Fruit fly (Drosophila melanogaster): ENCODE results near the gene ATPsyngamma.
A peak's percentile ranks its signal among the peaks of the same experiment; 100 is the strongest.

Gene ATPsyngamma

dm6 chr3R:29786016-29786996 is 37.3 kb upstream of the ATPsyngamma start:
- peak; percentile 37 for TF ChIP-seq CG14711 (tag; optimal IDR thresholded peaks at IDR 0.05)
- peak; percentile 87 for TF ChIP-seq kay (GFP tag; ENCODE audit: borderline replicate concordance)
- TF ChIP-seq CG12768 (GFP tag; optimal IDR thresholded peaks at IDR 0.05) = no peak
- TF ChIP-seq tj (GFP tag; optimal IDR thresholded peaks at IDR 0.05) = peak; percentile 84
- no peak for TF ChIP-seq CG7045 (GFP tag; optimal IDR thresholded peaks at IDR 0.05)

- TF ChIP-seq CG33017 (tag; optimal IDR thresholded peaks at IDR 0.05) = no peak
- TF ChIP-seq tj (GFP tag; optimal IDR thresholded peaks at IDR 0.05) = no peak
- TF ChIP-seq CG5204 (GFP tag; optimal IDR thresholded peaks at IDR 0.05) = no peak
These were observed 36.3 kb upstream of the ATPsyngamma start for dm6 chr3R:29785242-29785641.

DNA sequence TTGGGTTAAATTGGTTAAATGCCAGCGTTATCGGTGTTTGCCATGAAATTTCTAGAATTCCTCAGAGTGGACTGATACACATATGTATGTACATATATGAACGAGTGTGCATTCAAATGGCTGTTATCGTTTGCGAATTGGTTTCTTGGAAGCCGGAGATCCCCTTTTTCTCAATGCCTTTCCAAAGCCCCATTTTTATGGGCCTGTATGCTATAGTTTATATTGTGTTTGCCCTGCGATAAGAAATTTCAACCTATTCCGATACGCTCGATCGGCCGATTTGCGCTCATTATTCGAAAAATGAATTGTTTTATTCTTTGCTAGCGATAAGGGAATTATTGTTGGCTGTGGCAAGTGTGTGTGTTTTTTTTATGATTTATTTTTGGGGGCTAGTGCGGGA is 34.2 kb upstream of the ATPsyngamma start:
- TF ChIP-seq ovo (GFP tag; optimal IDR thresholded peaks at IDR 0.05) (no peak), CG7101 (tag; optimal IDR thresholded peaks at IDR 0.05) (no peak), Mnt (GFP tag; optimal IDR thresholded peaks at IDR 0.05) (no peak), tj (GFP tag; optimal IDR thresholded peaks at IDR 0.05) (no peak), CG11617 (GFP tag; optimal IDR thresholded peaks at IDR 0.05) (no peak), bab1 (GFP tag; optimal IDR thresholded peaks at IDR 0.05) (no peak), cic (GFP tag; optimal IDR thresholded peaks at IDR 0.05) (no peak), CG12768 (GFP tag; optimal IDR thresholded peaks at IDR 0.05) (no peak)

dm6 chr3R:29782367-29782766 is 33.4 kb upstream of the ATPsyngamma start:
- TF ChIP-seq CG14711 (tag; optimal IDR thresholded peaks at IDR 0.05) = peak; percentile 31
- TF ChIP-seq CG7045 (GFP tag; optimal IDR thresholded peaks at IDR 0.05) = no peak
- no peak for TF ChIP-seq Hr96 (GFP tag; optimal IDR thresholded peaks at IDR 0.05)
- peak; percentile 58 for TF ChIP-seq CG7101 (tag; optimal IDR thresholded peaks at IDR 0.05)
- no peak for TF ChIP-seq cnc (optimal IDR thresholded peaks at IDR 0.05)
- TF ChIP-seq CG1620 (GFP tag; optimal IDR thresholded peaks at IDR 0.05) = no peak
- peak; percentile 39 for TF ChIP-seq toe (GFP tag; optimal IDR thresholded peaks at IDR 0.05)
- peak; percentile 10 for TF ChIP-seq pad (GFP tag; optimal IDR thresholded peaks at IDR 0.05)
- TF ChIP-seq kay (GFP tag; ENCODE audit: borderline replicate concordance) = no peak
- peak; percentile 83 for TF ChIP-seq tj (GFP tag; optimal IDR thresholded peaks at IDR 0.05)
- TF ChIP-seq CG12768 (GFP tag; optimal IDR thresholded peaks at IDR 0.05) = peak; percentile 57
- no peak for TF ChIP-seq CG5204 (GFP tag; optimal IDR thresholded peaks at IDR 0.05)
- TF ChIP-seq Mnt (GFP tag; optimal IDR thresholded peaks at IDR 0.05) = peak; percentile 82
- no peak for TF ChIP-seq Clk (GFP tag; optimal IDR thresholded peaks at IDR 0.05)
- TF ChIP-seq CG11617 (GFP tag; optimal IDR thresholded peaks at IDR 0.05) = peak; percentile 42
- peak; percentile 67 for TF ChIP-seq bab1 (GFP tag; optimal IDR thresholded peaks at IDR 0.05)
- peak; percentile 57 for TF ChIP-seq CG33017 (tag; optimal IDR thresholded peaks at IDR 0.05)
- peak; percentile 3 for TF ChIP-seq Crg-1 (GFP tag; optimal IDR thresholded peaks at IDR 0.05)
- TF ChIP-seq cic (GFP tag; optimal IDR thresholded peaks at IDR 0.05) = peak; percentile 86
- no peak for TF ChIP-seq ovo (GFP tag; optimal IDR thresholded peaks at IDR 0.05)

dm6 chr3R:29781874-29782273 is 32.9 kb upstream of the ATPsyngamma start:
- TF ChIP-seq cic (GFP tag; optimal IDR thresholded peaks at IDR 0.05) (peak; percentile 45), cnc (optimal IDR thresholded peaks at IDR 0.05) (no peak)

DNA sequence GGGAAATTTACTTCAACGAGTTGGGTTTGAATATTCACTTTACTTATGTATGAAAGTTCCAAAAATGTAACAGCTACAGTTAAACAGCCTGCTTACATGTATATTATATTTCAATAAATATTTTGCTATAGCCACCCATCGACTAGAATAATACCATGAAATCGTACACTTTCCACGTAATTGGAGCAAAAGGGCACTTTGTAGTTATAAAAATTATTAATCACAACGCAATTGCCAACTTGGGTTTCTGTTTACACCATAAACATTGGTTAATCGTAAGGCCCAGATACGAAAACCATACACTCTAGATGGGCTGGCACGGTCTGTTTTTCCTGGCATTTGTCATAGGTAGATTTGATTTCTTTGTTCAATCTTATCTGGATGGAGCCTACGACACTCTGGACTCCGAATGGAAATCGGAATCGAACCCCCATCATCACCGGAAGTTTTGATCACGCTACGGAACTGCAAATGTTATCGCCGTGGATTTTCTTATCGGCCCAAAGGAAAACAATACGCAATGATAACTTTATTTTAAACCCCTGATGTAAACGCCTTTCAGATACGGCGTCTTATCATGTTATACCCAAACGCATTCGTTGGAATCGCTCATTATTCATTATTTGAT is 31.6 kb upstream of the ATPsyngamma start, which contains the start of gene fig:
fig (minus strand) TSS at position 51 of the 628 bp plus-strand sequence.
- TF ChIP-seq Clk (GFP tag; optimal IDR thresholded peaks at IDR 0.05) = no peak
- TF ChIP-seq cic (GFP tag; optimal IDR thresholded peaks at IDR 0.05) = peak; percentile 67
- TF ChIP-seq CG12768 (GFP tag; optimal IDR thresholded peaks at IDR 0.05) = peak; percentile 28
- no peak for TF ChIP-seq CG14711 (tag; optimal IDR thresholded peaks at IDR 0.05)

DNA sequence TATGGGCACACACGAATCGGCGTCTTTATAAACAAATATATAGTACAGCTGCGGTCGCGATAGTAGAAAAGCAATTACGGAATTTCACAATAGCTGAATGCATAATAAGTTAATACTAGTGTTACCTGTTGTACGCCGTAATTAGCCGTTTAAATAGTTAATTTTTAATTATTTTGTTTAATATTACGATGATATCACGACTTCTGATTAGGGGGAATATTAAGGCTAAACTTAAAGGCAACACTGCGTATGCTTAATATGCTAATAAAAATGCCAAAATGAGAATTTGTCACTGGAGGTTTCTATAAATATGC is 30.0 kb upstream of the ATPsyngamma start:
- TF ChIP-seq cic (GFP tag; optimal IDR thresholded peaks at IDR 0.05) (peak; percentile 72), tj (GFP tag; optimal IDR thresholded peaks at IDR 0.05) (no peak), Mnt (GFP tag; optimal IDR thresholded peaks at IDR 0.05) (no peak), CG33017 (tag; optimal IDR thresholded peaks at IDR 0.05) (no peak)

Data from whole organism, adult.